Fruit fly (Drosophila melanogaster): ENCODE measurements around the gene Ugt35E1.

Gene Ugt35E1

DNA sequence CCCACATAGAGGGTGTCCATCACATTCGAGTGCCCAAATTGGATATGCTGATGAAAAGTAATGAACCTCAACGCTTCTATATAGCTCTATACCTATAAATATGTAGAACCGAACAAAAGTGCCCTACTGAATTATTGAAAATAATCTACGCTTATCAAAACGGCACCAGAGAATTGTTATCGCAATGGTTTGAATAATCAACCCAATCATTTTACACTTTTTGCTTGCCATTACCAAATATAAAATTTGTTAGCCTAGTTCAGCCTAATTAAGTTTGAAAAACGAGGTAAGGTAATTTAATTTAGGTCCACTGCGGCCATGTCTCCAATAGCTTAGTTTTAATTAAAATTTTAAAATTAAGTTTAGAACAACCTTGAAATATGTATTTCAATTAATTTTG, 9.9 kb upstream of the Ugt35E1 start:
- no peak for TF ChIP-seq Eip93F (GFP tag; optimal IDR thresholded peaks at IDR 0.05)
- no peak for TF ChIP-seq CG4318 (GFP tag; optimal IDR thresholded peaks at IDR 0.05)
- TF ChIP-seq acj6 (GFP tag; optimal IDR thresholded peaks at IDR 0.05) = no peak
- TF ChIP-seq CG10631 (GFP tag; optimal IDR thresholded peaks at IDR 0.05) = no peak
- TF ChIP-seq Blimp-1 (GFP tag; optimal IDR thresholded peaks at IDR 0.05) = no peak
- no peak for TF ChIP-seq CG9139 (GFP tag; optimal IDR thresholded peaks at IDR 0.05)
- TF ChIP-seq CG10669 (GFP tag; optimal IDR thresholded peaks at IDR 0.05) = no peak
- TF ChIP-seq CG3032 (tag; optimal IDR thresholded peaks at IDR 0.05) = no peak
- no peak for TF ChIP-seq eg (GFP tag; IDR thresholded peaks at IDR 0.05)
- TF ChIP-seq Gug (GFP tag; IDR thresholded peaks at IDR 0.05) = no peak
- no peak for TF ChIP-seq topi (GFP tag; optimal IDR thresholded peaks at IDR 0.05)
- TF ChIP-seq Hr38 (GFP tag; optimal IDR thresholded peaks at IDR 0.05) = no peak

DNA sequence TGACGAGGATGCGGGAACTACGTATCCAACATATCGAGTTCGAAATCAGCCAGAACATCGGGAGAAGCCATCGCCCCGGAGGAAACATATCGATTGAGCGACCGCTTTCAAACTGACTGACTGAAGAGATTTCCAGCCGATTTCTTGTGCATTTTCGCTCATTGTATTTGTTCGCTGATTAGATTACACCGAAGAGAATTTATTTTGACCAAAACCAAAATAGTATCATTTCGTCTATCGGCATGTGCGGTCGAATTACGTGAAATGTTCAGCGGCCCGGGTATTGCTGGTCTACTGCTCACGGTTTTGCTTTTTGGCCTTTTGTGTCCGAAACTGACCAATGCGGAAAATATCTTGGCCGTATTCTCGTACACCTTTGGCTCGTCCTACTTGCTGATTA, 9.4 kb upstream of the Ugt35E1 start, which contains the start of the genes Ugt304A1 and Ugt303A1:
Ugt304A1 (minus strand) TSS at position 101 of the 400 bp plus-strand sequence.
Ugt303A1 (plus strand) TSS at position 222 of the 400 bp plus-strand sequence.
- no peak for TF ChIP-seq acj6 (GFP tag; optimal IDR thresholded peaks at IDR 0.05)
- no peak for TF ChIP-seq lz (GFP tag; optimal IDR thresholded peaks at IDR 0.05)
- peak; percentile 42 for TF ChIP-seq vri (GFP tag; optimal IDR thresholded peaks at IDR 0.05)

DNA sequence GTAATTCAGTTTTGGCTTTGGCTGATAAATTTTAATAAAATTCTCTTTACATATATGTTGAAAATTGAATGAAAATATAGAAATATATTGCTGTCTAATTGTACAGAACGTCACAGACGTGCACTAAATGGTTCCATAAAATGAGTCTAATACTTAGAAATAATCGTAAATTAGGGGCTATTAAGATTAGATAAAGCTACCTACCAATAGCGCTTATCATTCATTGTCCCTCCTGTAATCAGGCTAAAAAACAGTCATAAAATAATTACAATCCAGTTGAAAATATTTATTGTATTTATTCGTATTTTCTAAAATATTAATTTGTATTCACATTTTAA, 7.3 kb upstream of the Ugt35E1 start:
- TF ChIP-seq CG10631 (GFP tag; optimal IDR thresholded peaks at IDR 0.05) = no peak
- TF ChIP-seq CG32006 (GFP tag; optimal IDR thresholded peaks at IDR 0.05) = no peak
- TF ChIP-seq CG11902 (GFP tag; optimal IDR thresholded peaks at IDR 0.05) = no peak
- TF ChIP-seq CG6792 (GFP tag; optimal IDR thresholded peaks at IDR 0.05) = no peak
- no peak for TF ChIP-seq CG1621 (tag; optimal IDR thresholded peaks at IDR 0.05)
- no peak for TF ChIP-seq ss (GFP tag; optimal IDR thresholded peaks at IDR 0.05)
- no peak for TF ChIP-seq salr (GFP tag; optimal IDR thresholded peaks at IDR 0.05)
- TF ChIP-seq Hr39 (GFP tag; optimal IDR thresholded peaks at IDR 0.05) = no peak
- TF ChIP-seq Hr38 (GFP tag; optimal IDR thresholded peaks at IDR 0.05) = no peak
- no peak for TF ChIP-seq CG11762 (GFP tag; optimal IDR thresholded peaks at IDR 0.05; ENCODE audit: insufficient read depth)
- TF ChIP-seq dsx (GFP tag; optimal IDR thresholded peaks at IDR 0.05; ENCODE audit: poor library complexity, severe bottlenecking) = no peak
- TF ChIP-seq esn (GFP tag; optimal IDR thresholded peaks at IDR 0.05) = no peak
- TF ChIP-seq CG8119 (GFP tag; IDR thresholded peaks at IDR 0.05) = no peak
- TF ChIP-seq Sox14 (GFP tag; optimal IDR thresholded peaks at IDR 0.05) = no peak
- no peak for TF ChIP-seq acj6 (GFP tag; optimal IDR thresholded peaks at IDR 0.05)
- TF ChIP-seq CG31627 (GFP tag; optimal IDR thresholded peaks at IDR 0.05) = no peak
- TF ChIP-seq CG11294 (GFP tag; IDR thresholded peaks at IDR 0.05) = no peak
- TF ChIP-seq CG15336 (GFP tag; IDR thresholded peaks at IDR 0.05) = no peak
- no peak for TF ChIP-seq CG9139 (GFP tag; optimal IDR thresholded peaks at IDR 0.05)

DNA sequence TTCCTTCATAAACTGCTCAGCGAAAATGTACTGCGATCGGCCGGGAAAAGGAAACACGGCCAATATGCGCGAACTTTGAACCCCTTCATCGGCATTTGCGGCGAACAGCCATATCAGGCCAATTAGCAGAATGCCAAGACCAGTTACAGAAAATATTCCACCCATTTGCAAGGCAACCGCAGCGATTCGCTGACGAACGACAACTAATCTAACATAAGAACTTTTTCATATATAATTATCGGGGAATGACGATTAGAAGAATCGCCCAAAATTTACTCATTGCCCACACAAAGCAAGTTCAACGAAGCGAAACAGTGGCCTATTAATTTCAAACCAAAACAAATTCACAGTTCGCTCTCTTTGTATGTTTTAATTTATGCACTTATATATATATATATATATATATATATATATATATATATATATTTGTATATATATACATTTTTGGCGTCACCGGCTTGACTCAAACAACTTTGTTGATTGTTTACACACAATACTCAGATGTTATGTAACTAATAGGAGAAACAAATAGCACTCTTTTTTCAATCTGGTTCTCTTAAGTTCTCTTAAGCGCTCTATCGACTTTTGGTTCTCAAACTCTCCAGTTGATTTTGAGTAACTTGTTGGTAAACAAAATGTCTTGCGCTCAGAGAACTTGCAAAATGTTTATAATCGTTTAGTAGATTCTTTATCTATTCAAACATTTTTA, 6.7 kb upstream of the Ugt35E1 start, which contains the start of gene Ugt35A1:
Ugt35A1 (minus strand) TSS at position 205 of the 709 bp plus-strand sequence.
- TF ChIP-seq Eip75B (GFP tag; optimal IDR thresholded peaks at IDR 0.05) (no peak), CG32006 (GFP tag; optimal IDR thresholded peaks at IDR 0.05) (no peak), pdm3 (GFP tag; optimal IDR thresholded peaks at IDR 0.05) (no peak), vri (GFP tag; optimal IDR thresholded peaks at IDR 0.05) (peak; percentile 75), fkh (GFP tag; optimal IDR thresholded peaks at IDR 0.05) (peak; percentile 48), svp (GFP tag) (peak; percentile 42)

DNA sequence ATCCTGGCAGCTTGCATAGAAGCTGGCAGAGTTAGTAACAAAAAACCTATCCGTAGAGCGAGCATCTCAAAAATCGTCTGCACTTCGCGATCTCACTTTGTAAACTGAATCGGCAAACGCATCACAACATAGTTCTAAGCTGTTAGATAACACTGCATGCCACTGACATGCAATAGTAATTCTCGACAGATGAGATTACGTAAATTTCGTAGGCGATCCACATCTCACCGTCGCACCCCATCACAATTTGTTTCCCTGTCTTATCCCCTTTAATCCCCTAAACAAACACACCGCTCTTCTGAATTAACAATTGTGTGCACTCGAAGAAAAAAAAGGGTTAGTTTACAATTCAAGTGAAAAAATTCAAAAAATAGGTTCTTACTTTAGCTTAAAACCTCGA, 4.3 kb upstream of the Ugt35E1 start, which contains the start of gene Ugt35B1:
Ugt35B1 (minus strand) TSS at position 101 of the 400 bp plus-strand sequence.
- TF ChIP-seq CG8119 (GFP tag; IDR thresholded peaks at IDR 0.05) (no peak), CG11762 (GFP tag; optimal IDR thresholded peaks at IDR 0.05; ENCODE audit: insufficient read depth) (no peak), lz (GFP tag; optimal IDR thresholded peaks at IDR 0.05) (no peak), cyc (GFP tag; optimal IDR thresholded peaks at IDR 0.05) (no peak), dac (GFP tag; optimal IDR thresholded peaks at IDR 0.05) (no peak)
